Worm (Caenorhabditis elegans) whole organism, mixed stage, embryonic: Measurements from ENCODE around the gene cls-1.

Source experiments
- blmp-1 ChIP-seq: fragments of 150-350 bp; optimal IDR thresholded peaks from 2 replicates; lab custom pipeline; 2014; ENCODE audit warnings: missing biosample characterization, missing genetic modification characterization
- ces-1 ChIP-seq: fragments of 150-350 bp; optimal IDR thresholded peaks from 2 replicates; lab custom pipeline; 2014; ENCODE audit warnings: missing biosample characterization, missing genetic modification reagents, missing genetic modification characterization
- flh-1 ChIP-seq: fragments of 200-800 bp; sonication (Bioruptor generic); optimal IDR thresholded peaks from 2 replicates; lab custom pipeline; 2018; ENCODE audit warnings: mild to moderate bottlenecking, missing genetic modification characterization, moderate library complexity, missing compliant biosample characterization
- nhr-12 ChIP-seq: fragments of 150-350 bp; optimal IDR thresholded peaks from 2 replicates; lab custom pipeline; 2014; ENCODE audit warnings: missing biosample characterization, missing genetic modification characterization
- nhr-237 ChIP-seq: fragments of 150-350 bp; optimal IDR thresholded peaks from 2 replicates; lab custom pipeline; 2014; ENCODE audit warnings: missing biosample characterization, missing genetic modification characterization
- nhr-28 ChIP-seq: fragments of 150-350 bp; optimal IDR thresholded peaks from 2 replicates; lab custom pipeline; 2014; ENCODE audit warnings: missing biosample characterization, missing genetic modification characterization
- nhr-76 ChIP-seq: sonication (generic microtip); optimal IDR thresholded peaks from 2 replicates; lab custom pipeline; 2017; ENCODE audit warnings: missing biosample characterization, missing genetic modification characterization
- sem-2 ChIP-seq: fragments of 200-800 bp; sonication (Bioruptor generic); optimal IDR thresholded peaks from 2 replicates; lab custom pipeline; 2018; ENCODE audit warnings: mild to moderate bottlenecking, missing genetic modification characterization, missing compliant biosample characterization
- unc-39 ChIP-seq: fragments of 150-350 bp; optimal IDR thresholded peaks from 2 replicates; lab custom pipeline; 2014; ENCODE audit warnings: missing biosample characterization, missing genetic modification characterization
- unc-62 ChIP-seq: fragments of 150-350 bp; optimal IDR thresholded peaks from 2 replicates; lab custom pipeline; 2014; ENCODE audit warnings: missing biosample characterization, missing genetic modification reagents, missing genetic modification characterization
- ztf-11 ChIP-seq: fragments of 150-350 bp; optimal IDR thresholded peaks from 2 replicates; lab custom pipeline; 2014; ENCODE audit warnings: missing biosample characterization, missing genetic modification characterization

DNA sequence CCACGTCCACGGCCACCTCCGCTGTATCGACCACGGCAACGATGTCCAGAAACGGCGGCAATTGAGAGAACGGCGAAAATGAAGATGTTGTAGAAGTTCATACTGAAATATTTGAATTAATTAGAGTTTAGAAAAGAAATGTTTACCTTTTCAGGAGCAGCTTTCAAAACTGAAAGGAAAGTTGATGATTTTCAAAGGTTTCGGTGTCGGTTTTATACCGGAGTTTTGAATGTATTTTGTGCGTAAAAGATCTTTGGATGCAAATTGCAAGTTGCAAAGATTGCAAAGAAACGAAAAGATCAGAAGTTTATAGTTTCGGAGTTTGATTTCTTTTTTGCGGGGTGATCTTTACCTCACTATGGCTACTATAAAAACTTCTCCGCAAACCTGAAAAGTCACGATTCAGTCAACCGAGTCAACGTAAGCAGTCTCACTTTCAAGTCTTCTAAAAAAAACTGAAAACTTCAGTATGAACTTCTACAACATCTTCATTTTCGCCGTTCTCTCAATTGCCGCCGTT is 49.1 kb upstream of the cls-1 start, which contains the start of the genes fipr-19 and fipr-18:
- TF ChIP-seq blmp-1 (no peak), nhr-237 (tag; lab: Kevin White, UChicago) (no peak), nhr-12 (tag; lab: Kevin White, UChicago) (no peak), sem-2 (no peak), nhr-28 (tag; lab: Kevin White, UChicago) (no peak), flh-1 (GFP tag; lab: Kevin White, UChicago) (no peak), unc-39 (tag; lab: Kevin White, UChicago) (no peak), nhr-76 (tag; lab: Kevin White, UChicago) (no peak), ztf-11 (tag; lab: Kevin White, UChicago) (no peak), ces-1 (GFP tag; lab: Kevin White, UChicago) (no peak), unc-62 (GFP tag; lab: Kevin White, UChicago) (no peak)
